Fruit fly (Drosophila melanogaster) whole organism, embryonic: ENCODE data around the gene CG10702.

Experiments used
- Adf1 ChIP-seq: fragments of 200-800 bp; sonication (Bioruptor generic); IDR thresholded peaks from 2 replicates; pipeline ENCODE4 v1.3.6; 2022; ENCODE audit warnings: missing biosample characterization, missing genetic modification characterization
- Awh ChIP-seq: fragments of 200-800 bp; sonication (Bioruptor generic); IDR thresholded peaks from 2 replicates; pipeline ENCODE4, ENCODE4 v1.3.6; 2022; ENCODE audit warnings: missing biosample characterization, missing genetic modification characterization
- B-H1 ChIP-seq: fragments of 200-800 bp; sonication (Bioruptor generic); IDR thresholded peaks from 3 replicates; pipeline ENCODE4 v1.3.6; 2022; ENCODE audit warnings: missing biosample characterization, missing genetic modification characterization
- CG10147 ChIP-seq: fragments of 200-800 bp; sonication (Bioruptor generic); optimal IDR thresholded peaks from 2 replicates; lab custom pipeline; 2019; ENCODE audit warnings: missing biosample characterization, mild to moderate bottlenecking, missing genetic modification characterization, moderate library complexity
- CG10431 ChIP-seq: fragments of 200-800 bp; sonication (Bioruptor generic); optimal IDR thresholded peaks from 3 replicates; lab custom pipeline; 2018; ENCODE audit warnings: missing biosample characterization, mild to moderate bottlenecking, missing genetic modification characterization
- CG10654 ChIP-seq: fragments of 200-800 bp; sonication (Bioruptor generic); optimal IDR thresholded peaks from 2 replicates; lab custom pipeline; 2016; ENCODE audit warnings: missing biosample characterization, missing genetic modification characterization
- CG13123 ChIP-seq: fragments of 200-800 bp; sonication (Bioruptor generic); optimal IDR thresholded peaks from 2 replicates; lab custom pipeline; 2016; ENCODE audit warnings: missing biosample characterization, missing genetic modification characterization
- CG13287 ChIP-seq: fragments of 200-800 bp; sonication (Bioruptor generic); IDR thresholded peaks from 2 replicates; pipeline ENCODE4 v1.3.6; 2022; ENCODE audit warnings: missing biosample characterization, missing genetic modification characterization; ENCODE audit not compliant: partially characterized antibody
- CG13296 ChIP-seq: fragments of 200-800 bp; sonication (Bioruptor generic); optimal IDR thresholded peaks from 3 replicates; lab custom pipeline; 2018; ENCODE audit warnings: missing biosample characterization, mild to moderate bottlenecking, missing genetic modification characterization
- CG14860 ChIP-seq: fragments of 200-800 bp; sonication (Bioruptor generic); IDR thresholded peaks from 3 replicates; pipeline ENCODE4 v1.3.6; 2022; ENCODE audit warnings: missing biosample characterization, missing genetic modification characterization; ENCODE audit not compliant: partially characterized antibody
- CG16813 ChIP-seq: fragments of 200-800 bp; sonication (Bioruptor generic); IDR thresholded peaks from 3 replicates; pipeline ENCODE4 v1.3.6; 2022; ENCODE audit warnings: missing biosample characterization, missing genetic modification characterization; ENCODE audit not compliant: partially characterized antibody
- CG17328 ChIP-seq: fragments of 200-800 bp; sonication (Bioruptor generic); IDR thresholded peaks from 2 replicates; pipeline ENCODE4 v1.3.6; 2022; ENCODE audit warnings: missing biosample characterization, missing genetic modification characterization
- CG30020 ChIP-seq: fragments of 200-800 bp; optimal IDR thresholded peaks from 2 replicates; lab custom pipeline; 2019; ENCODE audit warnings: missing biosample characterization, mild to moderate bottlenecking, missing genetic modification characterization, moderate library complexity
- CG32772 ChIP-seq: fragments of 200-800 bp; sonication (Bioruptor generic); IDR thresholded peaks from 2 replicates; pipeline ENCODE4 v1.3.6; 2022; ENCODE audit warnings: missing biosample characterization, missing genetic modification characterization
- CG33213 ChIP-seq: fragments of 200-800 bp; sonication (Bioruptor generic); optimal IDR thresholded peaks from 3 replicates; lab custom pipeline; 2016; ENCODE audit warnings: missing biosample characterization, missing genetic modification characterization
- CG34376 ChIP-seq: fragments of 200-800 bp; sonication (Bioruptor generic); optimal IDR thresholded peaks from 2 replicates; lab custom pipeline; 2018; ENCODE audit warnings: missing biosample characterization, mild to moderate bottlenecking, missing genetic modification characterization
- CG5953 ChIP-seq: fragments of 200-800 bp; sonication (Bioruptor generic); IDR thresholded peaks from 2 replicates; pipeline ENCODE4 v1.3.6; 2022; ENCODE audit warnings: missing biosample characterization, missing genetic modification characterization
- CG9215 ChIP-seq: fragments of 200-800 bp; sonication (Bioruptor generic); IDR thresholded peaks from 2 replicates; pipeline ENCODE4 v1.3.6; 2022; ENCODE audit warnings: missing biosample characterization, missing genetic modification characterization
- CG9817 ChIP-seq: fragments of 200-800 bp; sonication (Bioruptor generic); optimal IDR thresholded peaks from 2 replicates; lab custom pipeline; 2018; ENCODE audit warnings: missing biosample characterization, mild to moderate bottlenecking, missing genetic modification characterization, moderate library complexity
- CG9932 ChIP-seq: fragments of 200-800 bp; sonication (Bioruptor generic); IDR thresholded peaks from 2 replicates; pipeline ENCODE4 v1.3.6; 2022; ENCODE audit warnings: missing biosample characterization, missing genetic modification characterization
- Dll ChIP-seq: fragments of 200-800 bp; sonication (Bioruptor generic); IDR thresholded peaks from 4 replicates; pipeline ENCODE4 v1.3.6; 2022; ENCODE audit warnings: missing biosample characterization, missing genetic modification characterization; ENCODE audit not compliant: partially characterized antibody
- Doc3 ChIP-seq: fragments of 200-800 bp; sonication (Bioruptor generic); IDR thresholded peaks from 3 replicates; pipeline ENCODE4 v1.3.6; 2022; ENCODE audit warnings: missing biosample characterization, missing genetic modification characterization; ENCODE audit not compliant: partially characterized antibody
- ERR ChIP-seq: fragments of 200-800 bp; sonication (Bioruptor generic); optimal IDR thresholded peaks from 2 replicates; lab custom pipeline; 2016; ENCODE audit warnings: missing biosample characterization, missing genetic modification characterization
- Ets65A ChIP-seq: fragments of 200-800 bp; sonication (Bioruptor generic); peaks from one replicate; lab custom pipeline; 2016; ENCODE audit warnings: missing biosample characterization, missing genetic modification characterization
- H2.0 ChIP-seq: fragments of 200-800 bp; sonication (Bioruptor generic); IDR thresholded peaks from 2 replicates; pipeline ENCODE4 v1.3.6; 2022; ENCODE audit warnings: missing biosample characterization, missing genetic modification characterization
- HLH4C ChIP-seq: fragments of 200-800 bp; sonication (Bioruptor generic); IDR thresholded peaks from 3 replicates; pipeline ENCODE4 v1.3.6; 2022; ENCODE audit warnings: missing biosample characterization, missing genetic modification characterization; ENCODE audit not compliant: partially characterized antibody
- MESR4 ChIP-seq: fragments of 200-800 bp; sonication (Bioruptor generic); optimal IDR thresholded peaks from 2 replicates; lab custom pipeline; 2018; ENCODE audit warnings: missing biosample characterization, mild to moderate bottlenecking, missing genetic modification characterization, moderate library complexity
- Meics ChIP-seq: fragments of 200-800 bp; sonication (Bioruptor generic); optimal IDR thresholded peaks from 2 replicates; lab custom pipeline; 2017; ENCODE audit warnings: missing biosample characterization, mild to moderate bottlenecking, missing genetic modification characterization
- Myb ChIP-seq: fragments of 200-800 bp; sonication (Bioruptor generic); optimal IDR thresholded peaks from 2 replicates; lab custom pipeline; 2016; ENCODE audit warnings: missing biosample characterization, missing genetic modification characterization
- Oaz ChIP-seq: fragments of 200-800 bp; sonication (Bioruptor generic); IDR thresholded peaks from 2 replicates; pipeline ENCODE4 v1.3.6; 2022; ENCODE audit warnings: missing biosample characterization, missing genetic modification characterization
- Pdp1 ChIP-seq, 2 experiments: fragments of 200-800 bp; sonication (Bioruptor generic); optimal IDR thresholded peaks; 3 replicates each; lab custom pipeline; 2016; ENCODE audit warnings: missing biosample characterization in 2 of 2, missing genetic modification characterization in 2 of 2, mild to moderate bottlenecking in 1 of 2, moderate library complexity in 1 of 2
- Scr ChIP-seq: fragments of 200-800 bp; sonication (Bioruptor generic); IDR thresholded peaks from 2 replicates; pipeline ENCODE4 v1.3.6; 2022; ENCODE audit warnings: missing biosample characterization, missing genetic modification characterization; ENCODE audit not compliant: partially characterized antibody
- YL-1 ChIP-seq: fragments of 200-800 bp; sonication (Bioruptor generic); optimal IDR thresholded peaks from 3 replicates; lab custom pipeline; 2017; ENCODE audit warnings: missing biosample characterization, mild to moderate bottlenecking, missing genetic modification characterization
- amos ChIP-seq: fragments of 200-800 bp; sonication (Bioruptor generic); IDR thresholded peaks from 2 replicates; pipeline ENCODE4 v1.3.6; 2022; ENCODE audit warnings: missing biosample characterization, missing genetic modification characterization; ENCODE audit not compliant: partially characterized antibody
- ara ChIP-seq: fragments of 200-800 bp; sonication (Bioruptor generic); IDR thresholded peaks from 2 replicates; pipeline ENCODE4 v1.3.6; 2022; ENCODE audit warnings: missing biosample characterization, missing genetic modification characterization
- ash1 ChIP-seq: fragments of 200-800 bp; sonication (Bioruptor generic); optimal IDR thresholded peaks from 2 replicates; lab custom pipeline; 2018; ENCODE audit warnings: missing biosample characterization, mild to moderate bottlenecking, missing genetic modification characterization
- ato ChIP-seq: fragments of 200-800 bp; sonication (Bioruptor generic); IDR thresholded peaks from 2 replicates; pipeline ENCODE4 v1.3.6; 2022; ENCODE audit warnings: missing biosample characterization, missing genetic modification characterization; ENCODE audit not compliant: partially characterized antibody
- cg ChIP-seq: fragments of 200-800 bp; sonication (Bioruptor generic); optimal IDR thresholded peaks from 3 replicates; lab custom pipeline; 2019; ENCODE audit warnings: missing biosample characterization, mild to moderate bottlenecking, missing genetic modification characterization, moderate library complexity
- chm ChIP-seq: fragments of 200-800 bp; sonication (Bioruptor generic); IDR thresholded peaks from 2 replicates; pipeline ENCODE4 v1.3.6; 2022; ENCODE audit warnings: missing biosample characterization, missing genetic modification characterization
- dm ChIP-seq: fragments of 200-800 bp; sonication (Bioruptor generic); optimal IDR thresholded peaks from 3 replicates; lab custom pipeline; 2016; ENCODE audit warnings: missing biosample characterization, missing genetic modification characterization
- fru ChIP-seq: fragments of >200 bp; optimal IDR thresholded peaks from 2 replicates; lab custom pipeline; 2017
- grn ChIP-seq: fragments of 200-800 bp; sonication (Bioruptor generic); optimal IDR thresholded peaks from 3 replicates; lab custom pipeline; 2017; ENCODE audit warnings: missing biosample characterization, missing genetic modification characterization
- gt ChIP-seq: fragments of 200-800 bp; sonication (Bioruptor generic); IDR thresholded peaks from 2 replicates; pipeline ENCODE4 v1.3.6; 2022; ENCODE audit warnings: missing biosample characterization, missing genetic modification characterization
- insv ChIP-seq, 2 experiments: fragments of 200-800 bp; sonication (Bioruptor generic); optimal IDR thresholded peaks; 3 replicates each; lab custom pipeline; 2016 to 2018; ENCODE audit warnings: missing biosample characterization in 2 of 2, missing genetic modification characterization in 2 of 2
- pros ChIP-seq: fragments of 200-800 bp; sonication (Bioruptor generic); optimal IDR thresholded peaks from 3 replicates; lab custom pipeline; 2019; ENCODE audit warnings: missing biosample characterization, mild to moderate bottlenecking, missing genetic modification characterization, moderate library complexity
- sc ChIP-seq, 3 experiments: fragments of >200 bp in 2 of 3; fragments of 200-800 bp in 1 of 3; sonication (Bioruptor generic) in 1 of 3; optimal IDR thresholded peaks; 2 replicates in 2 of 3; 3 replicates in 1 of 3; lab custom pipeline; 2017; ENCODE audit warnings: mild to moderate bottlenecking in 1 of 3, missing biosample characterization in 1 of 3, missing genetic modification characterization in 1 of 3, missing genetic modification reagents in 1 of 3
- stwl ChIP-seq: fragments of 200-800 bp; sonication (Bioruptor generic); optimal IDR thresholded peaks from 3 replicates; lab custom pipeline; 2018; ENCODE audit warnings: missing biosample characterization, mild to moderate bottlenecking, missing genetic modification characterization, moderate library complexity
- tio ChIP-seq: fragments of 200-800 bp; sonication (Bioruptor generic); optimal IDR thresholded peaks from 2 replicates; lab custom pipeline; 2017; ENCODE audit warnings: missing biosample characterization, missing genetic modification characterization, inconsistent platforms
- trem ChIP-seq: fragments of 200-800 bp; optimal IDR thresholded peaks from 3 replicates; lab custom pipeline; 2019; ENCODE audit warnings: missing biosample characterization, mild to moderate bottlenecking, missing genetic modification characterization, moderate library complexity

Gene CG10702

DNA sequence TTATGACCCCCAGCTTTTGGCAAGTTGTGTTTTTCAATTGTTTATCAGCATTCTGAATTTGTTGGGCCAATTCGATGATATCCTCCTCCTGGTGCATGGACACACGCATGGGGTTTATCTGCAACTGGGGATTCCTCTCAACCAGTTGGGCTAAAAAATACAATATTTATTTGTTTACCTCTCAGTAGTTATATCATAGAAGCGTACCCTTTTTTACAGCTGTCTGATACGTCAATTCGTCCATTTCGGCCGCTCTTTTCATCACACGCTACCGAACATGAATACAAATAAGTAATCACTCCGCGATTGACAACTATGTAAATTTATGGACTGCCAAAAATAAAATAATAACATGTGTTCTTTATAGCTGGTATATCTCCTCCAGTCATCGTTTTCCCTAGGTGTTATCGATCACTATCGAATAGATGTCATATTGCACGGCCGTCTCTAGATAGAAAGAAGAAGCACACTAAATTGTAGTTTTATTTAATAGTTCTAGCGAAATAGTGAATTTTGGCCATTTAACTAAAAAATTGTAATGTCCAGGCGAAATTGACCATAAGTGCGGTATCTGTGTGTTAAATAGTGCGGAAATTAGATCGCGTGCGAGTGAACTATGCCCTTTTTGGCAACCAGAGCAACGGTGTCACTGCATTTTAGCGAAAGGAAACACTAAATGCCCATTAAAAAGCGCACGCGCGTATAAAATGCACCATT is 35.3 kb downstream of the CG10702 start, which contains the start of the genes mib2 and CG31800 (continued):
- TF ChIP-seq CG14860 (peak; percentile 76), CG9215 (no peak), ato (peak; percentile 52; the same call in 1 of the 2 replicates), sc (optimal IDR thresholded peaks at IDR 0.05; lab: Kevin White, UChicago) (no peak), sc (GFP tag; optimal IDR thresholded peaks at IDR 0.05; lab: Kevin White, UChicago) (no peak), CG10431 (no peak), CG33213 (GFP tag; lab: Kevin White, UChicago) (no peak), amos (GFP tag; lab: Robert Waterston, UW) (peak; percentile 88), HLH4C (GFP tag; lab: Robert Waterston, UW) (peak; percentile 89), CG30020 (tag; lab: Kevin White, UChicago) (peak; percentile 39), CG32772 (GFP tag; lab: Robert Waterston, UW) (no peak), H2.0 (GFP tag; lab: Robert Waterston, UW) (no peak), Adf1 (no peak), MESR4 (peak; percentile 79), Awh (GFP tag; lab: Robert Waterston, UW) (no peak), gt (GFP tag; lab: Robert Waterston, UW) (no peak), fru (lab: Kevin White, UChicago) (no peak), CG13123 (GFP tag; lab: Kevin White, UChicago) (no peak), YL-1 (GFP tag; lab: Kevin White, UChicago) (peak; percentile 59), ash1 (GFP tag; lab: Kevin White, UChicago) (no peak), chm (0 out of 2 replicates have a peak, but pooled peaks have one; percentile 38), stwl (tag; lab: Kevin White, UChicago) (peak; percentile 59), ERR (no peak), CG13287 (GFP tag; lab: Robert Waterston, UW) (peak; percentile 78), CG10654 (no peak), CG5953 (GFP tag; lab: Robert Waterston, UW) (no peak), trem (tag; lab: Kevin White, UChicago) (peak; percentile 58), CG16813 (GFP tag; lab: Robert Waterston, UW) (peak; percentile 76), CG9817 (tag; lab: Kevin White, UChicago) (no peak), Myb (no peak), CG9932 (GFP tag; lab: Robert Waterston, UW) (peak; percentile 47; the same call in 1 of the 2 replicates), Doc3 (GFP tag; lab: Robert Waterston, UW) (peak; percentile 76; the same call in 2 of the 3 replicates), Dll (peak; percentile 83), cg (GFP tag; lab: Kevin White, UChicago) (no peak), CG10147 (GFP tag; lab: Kevin White, UChicago) (peak; percentile 32), pros (GFP tag; lab: Kevin White, UChicago) (no peak), B-H1 (GFP tag; lab: Robert Waterston, UW) (no peak), Meics (GFP tag; lab: Kevin White, UChicago) (no peak), Oaz (GFP tag; lab: Robert Waterston, UW) (no peak), ara (GFP tag; lab: Robert Waterston, UW) (no peak), insv (GFP tag; optimal IDR thresholded peaks at IDR 0.05; lab: Kevin White, UChicago) (no peak), dm (GFP tag; lab: Kevin White, UChicago) (peak; percentile 57), grn (GFP tag; lab: Kevin White, UChicago) (no peak), CG13296 (no peak), Pdp1 (GFP tag; optimal IDR thresholded peaks at IDR 0.05; lab: Kevin White, UChicago) (peak in 1 of 2 experiments; percentile 77), Scr (GFP tag; lab: Robert Waterston, UW) (peak; percentile 85), CG34376 (no peak), Ets65A (peak; percentile 48), CG17328 (GFP tag; lab: Robert Waterston, UW) (no peak), tio (GFP tag; lab: Kevin White, UChicago) (no peak)
